Worm (Caenorhabditis elegans) whole organism, L2 larva: ENCODE measurements around the gene comt-1.
A peak's percentile ranks its signal among the peaks of the same experiment; 100 is the strongest.

ENCODE experiments used
- C34F6.9 ChIP-seq: fragments of 150-350 bp; optimal IDR thresholded peaks from 2 replicates; lab custom pipeline; 2014; ENCODE audit warnings: missing biosample characterization, missing genetic modification characterization
- ZK546.5 ChIP-seq: sonication (generic microtip); optimal IDR thresholded peaks from 2 replicates; lab custom pipeline; 2017; ENCODE audit warnings: missing biosample characterization, missing genetic modification characterization
- ama-1 ChIP-seq: fragments of 150-350 bp; optimal IDR thresholded peaks from 2 replicates; lab custom pipeline; 2018; ENCODE audit warnings: inconsistent platforms
- blmp-1 ChIP-seq: sonication (generic microtip); optimal IDR thresholded peaks from 2 replicates; lab custom pipeline; 2017; ENCODE audit warnings: missing genetic modification characterization, mild to moderate bottlenecking, missing compliant biosample characterization, antibody characterized with exemption, moderate library complexity; ENCODE audit not compliant: insufficient read depth
- ceh-16 ChIP-seq: fragments of 150-350 bp; optimal IDR thresholded peaks from 2 replicates; lab custom pipeline; 2014; ENCODE audit warnings: missing biosample characterization, missing genetic modification characterization
- ceh-82 ChIP-seq: fragments of 150-350 bp; optimal IDR thresholded peaks from 2 replicates; lab custom pipeline; 2014; ENCODE audit warnings: missing biosample characterization, missing genetic modification characterization
- dmd-4 ChIP-seq: sonication (generic microtip); optimal IDR thresholded peaks from 2 replicates; lab custom pipeline; 2017; ENCODE audit warnings: missing biosample characterization, missing genetic modification characterization
- egl-27 ChIP-seq: sonication (generic microtip); optimal IDR thresholded peaks from 3 replicates; lab custom pipeline; 2017; ENCODE audit warnings: missing biosample characterization, missing genetic modification reagents, missing genetic modification characterization
- elt-1 ChIP-seq: fragments of 150-350 bp; optimal IDR thresholded peaks from 2 replicates; lab custom pipeline; 2014; ENCODE audit warnings: missing biosample characterization, missing genetic modification characterization
- elt-3 ChIP-seq: sonication (generic microtip); optimal IDR thresholded peaks from 2 replicates; lab custom pipeline; 2017; ENCODE audit warnings: missing biosample characterization, missing genetic modification characterization
- fos-1 ChIP-seq: fragments of 150-350 bp; optimal IDR thresholded peaks from 2 replicates; lab custom pipeline; 2014; ENCODE audit warnings: missing biosample characterization, missing genetic modification characterization
- lin-39 ChIP-seq: fragments of 150-350 bp; optimal IDR thresholded peaks from 2 replicates; lab custom pipeline; 2014; ENCODE audit warnings: missing biosample characterization, missing genetic modification reagents, missing genetic modification characterization
- lsy-2 ChIP-seq, 2 experiments: fragments of 150-350 bp in 1 of 2; sonication (generic microtip) in 1 of 2; optimal IDR thresholded peaks; 2 replicates each; lab custom pipeline; 2014 to 2017; ENCODE audit warnings: missing biosample characterization in 2 of 2, missing genetic modification characterization in 2 of 2
- mab-5 ChIP-seq: fragments of 150-350 bp; optimal IDR thresholded peaks from 2 replicates; lab custom pipeline; 2014; ENCODE audit warnings: missing biosample characterization, missing genetic modification characterization
- mbf-1 ChIP-seq: sonication (generic microtip); optimal IDR thresholded peaks from 2 replicates; lab custom pipeline; 2017; ENCODE audit warnings: missing biosample characterization, missing genetic modification characterization
- mdl-1 ChIP-seq, 2 experiments: fragments of 150-350 bp in 1 of 2; sonication (generic microtip) in 1 of 2; optimal IDR thresholded peaks; 2 replicates each; lab custom pipeline; 2017; ENCODE audit warnings: missing biosample characterization in 2 of 2, missing genetic modification characterization in 2 of 2
- nhr-11 ChIP-seq: fragments of 150-350 bp; optimal IDR thresholded peaks from 2 replicates; lab custom pipeline; 2014; ENCODE audit warnings: missing biosample characterization, missing genetic modification characterization
- nhr-12 ChIP-seq: fragments of 150-350 bp; optimal IDR thresholded peaks from 2 replicates; lab custom pipeline; 2014; ENCODE audit warnings: missing biosample characterization, missing genetic modification characterization
- nhr-129 ChIP-seq: fragments of 150-350 bp; optimal IDR thresholded peaks from 2 replicates; lab custom pipeline; 2014; ENCODE audit warnings: missing biosample characterization, missing genetic modification characterization
- nhr-237 ChIP-seq: fragments of 150-350 bp; optimal IDR thresholded peaks from 2 replicates; lab custom pipeline; 2014; ENCODE audit warnings: missing biosample characterization, missing genetic modification characterization
- nhr-25 ChIP-seq: fragments of 150-350 bp; sonication (generic microtip); optimal IDR thresholded peaks from 3 replicates; lab custom pipeline; 2014; ENCODE audit warnings: missing biosample characterization, missing genetic modification characterization
- nhr-6 ChIP-seq: fragments of 150-350 bp; optimal IDR thresholded peaks from 2 replicates; lab custom pipeline; 2014; ENCODE audit warnings: missing biosample characterization, missing genetic modification characterization
- nhr-77 ChIP-seq: fragments of 150-350 bp; optimal IDR thresholded peaks from 2 replicates; lab custom pipeline; 2014; ENCODE audit warnings: missing biosample characterization, missing genetic modification characterization
- skn-1 ChIP-seq: sonication (generic microtip); optimal IDR thresholded peaks from 2 replicates; lab custom pipeline; 2017; ENCODE audit warnings: missing biosample characterization, missing genetic modification characterization
- sma-9 ChIP-seq, 2 experiments: fragments of 150-350 bp in 1 of 2; sonication (generic microtip) in 1 of 2; optimal IDR thresholded peaks; 2 replicates each; lab custom pipeline; 2014 to 2016; ENCODE audit warnings: missing genetic modification characterization in 2 of 2, mild to moderate bottlenecking in 1 of 2, missing biosample characterization in 1 of 2, missing compliant biosample characterization in 1 of 2, missing genetic modification reagents in 1 of 2, moderate library complexity in 1 of 2
- unc-39 ChIP-seq: fragments of 150-350 bp; optimal IDR thresholded peaks from 2 replicates; lab custom pipeline; 2014; ENCODE audit warnings: missing biosample characterization, missing genetic modification characterization
- unc-55 ChIP-seq: fragments of 150-350 bp; sonication (generic microtip); optimal IDR thresholded peaks from 3 replicates; lab custom pipeline; 2014; ENCODE audit warnings: missing biosample characterization, missing genetic modification reagents, missing genetic modification characterization
- unc-62 ChIP-seq: fragments of 150-350 bp; optimal IDR thresholded peaks from 2 replicates; lab custom pipeline; 2014; ENCODE audit warnings: missing biosample characterization, missing genetic modification reagents, missing genetic modification characterization
- zag-1 ChIP-seq: fragments of 150-350 bp; optimal IDR thresholded peaks from 2 replicates; lab custom pipeline; 2014; ENCODE audit warnings: missing biosample characterization, missing genetic modification characterization
- ztf-1 ChIP-seq: fragments of 200-800 bp; sonication (Bioruptor generic); conservative IDR thresholded peaks from 2 replicates; pipeline ENCODE4 v1.3.6; 2022; ENCODE audit warnings: missing genetic modification characterization, missing compliant biosample characterization
- ztf-11 ChIP-seq: sonication (generic microtip); optimal IDR thresholded peaks from 2 replicates; lab custom pipeline; 2017; ENCODE audit warnings: missing biosample characterization, missing genetic modification characterization
- ztf-4 ChIP-seq: fragments of 150-350 bp; optimal IDR thresholded peaks from 2 replicates; lab custom pipeline; 2014; ENCODE audit warnings: missing biosample characterization, missing genetic modification characterization

The comt-1 gene

ce11 chrX:2903715-2904419 lies 41.6 kb upstream of the comt-1 start (continued):
- no peak for TF ChIP-seq ZK546.5 (tag; lab: Kevin White, UChicago)
- no peak for TF ChIP-seq unc-62 (GFP tag; lab: Kevin White, UChicago)
- no peak for TF ChIP-seq C34F6.9 (tag; lab: Kevin White, UChicago)
- TF ChIP-seq unc-55 (GFP tag; lab: Kevin White, UChicago) = peak; percentile 34
- no peak for TF ChIP-seq nhr-11 (tag; lab: Kevin White, UChicago)
- TF ChIP-seq fos-1 (tag; lab: Kevin White, UChicago) = peak; percentile 19
- no peak for TF ChIP-seq ztf-1 (GFP tag; lab: Robert Waterston, UW)
- no peak for TF ChIP-seq nhr-237 (tag; lab: Kevin White, UChicago)
- TF ChIP-seq elt-3 (tag; lab: Kevin White, UChicago) = no peak
- TF ChIP-seq zag-1 (tag; lab: Kevin White, UChicago) = no peak
- no peak for TF ChIP-seq mab-5
- TF ChIP-seq skn-1 = no peak
- no peak for TF ChIP-seq mdl-1 (tag; optimal IDR thresholded peaks at IDR 0.05; lab: Kevin White, UChicago)
- TF ChIP-seq ceh-16 (tag; lab: Kevin White, UChicago) = peak; percentile 16
- no peak for TF ChIP-seq nhr-129 (tag; lab: Kevin White, UChicago)

ce11 chrX:2902854-2903253 lies 40.6 kb upstream of the comt-1 start:
- TF ChIP-seq elt-1 (tag; lab: Kevin White, UChicago) = no peak
- TF ChIP-seq lsy-2 (tag; optimal IDR thresholded peaks at IDR 0.05; lab: Kevin White, UChicago) = no peak
- TF ChIP-seq fos-1 (tag; lab: Kevin White, UChicago) = no peak
- no peak for TF ChIP-seq ztf-11
- no peak for TF ChIP-seq ceh-16 (tag; lab: Kevin White, UChicago)
- TF ChIP-seq nhr-6 (tag; lab: Kevin White, UChicago) = no peak
- no peak for TF ChIP-seq C34F6.9 (tag; lab: Kevin White, UChicago)
- no peak for TF ChIP-seq ZK546.5 (tag; lab: Kevin White, UChicago)
- TF ChIP-seq nhr-237 (tag; lab: Kevin White, UChicago) = no peak
- no peak for TF ChIP-seq ceh-82 (tag; lab: Kevin White, UChicago)
- TF ChIP-seq unc-55 (GFP tag; lab: Kevin White, UChicago) = no peak
- no peak for TF ChIP-seq elt-3 (tag; lab: Kevin White, UChicago)
- no peak for TF ChIP-seq nhr-12 (tag; lab: Kevin White, UChicago)
- TF ChIP-seq unc-39 = no peak
- no peak for TF ChIP-seq dmd-4
- TF ChIP-seq nhr-77 (tag; lab: Kevin White, UChicago) = no peak

DNA sequence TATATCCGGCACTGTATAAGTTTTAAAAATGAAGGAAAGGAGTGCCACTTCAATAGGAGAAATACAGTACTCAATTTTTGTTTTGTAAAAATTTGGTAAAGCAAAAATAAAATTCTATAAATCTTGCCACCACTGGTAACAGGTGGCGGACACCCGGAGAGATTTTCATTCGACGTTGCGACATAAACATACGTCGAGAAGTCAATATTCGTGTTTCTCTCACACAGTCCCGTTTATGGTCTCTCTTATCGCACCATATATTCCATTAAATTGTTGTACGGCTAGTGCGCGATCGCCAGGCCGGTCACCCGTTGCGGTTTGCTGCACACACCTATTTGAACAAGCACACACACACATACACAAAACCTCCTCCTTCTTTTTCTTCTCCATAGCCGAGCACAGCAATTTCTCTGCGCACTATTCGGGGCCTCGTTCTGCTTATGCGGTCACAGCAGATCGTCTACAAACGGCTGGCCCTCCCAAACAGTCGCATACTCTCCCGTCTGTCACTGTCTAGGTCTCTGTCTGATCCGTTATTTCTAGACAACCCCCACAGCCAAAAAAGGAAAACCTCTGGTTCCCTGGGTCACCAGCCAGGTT lies 38.7 kb upstream of the comt-1 start:
- TF ChIP-seq mbf-1 (no peak), mab-5 (no peak), ama-1 (lab: Kevin White, UChicago) (no peak), sma-9 (GFP tag; optimal IDR thresholded peaks at IDR 0.05; lab: Kevin White, UChicago) (no peak), sma-9 (tag; optimal IDR thresholded peaks at IDR 0.05; lab: Kevin White, UChicago) (no peak), elt-3 (tag; lab: Kevin White, UChicago) (no peak), ztf-4 (tag; lab: Kevin White, UChicago) (no peak), ceh-82 (tag; lab: Kevin White, UChicago) (no peak), lin-39 (tag; lab: Kevin White, UChicago) (no peak), ztf-1 (GFP tag; lab: Robert Waterston, UW) (no peak), ceh-16 (tag; lab: Kevin White, UChicago) (no peak)

DNA sequence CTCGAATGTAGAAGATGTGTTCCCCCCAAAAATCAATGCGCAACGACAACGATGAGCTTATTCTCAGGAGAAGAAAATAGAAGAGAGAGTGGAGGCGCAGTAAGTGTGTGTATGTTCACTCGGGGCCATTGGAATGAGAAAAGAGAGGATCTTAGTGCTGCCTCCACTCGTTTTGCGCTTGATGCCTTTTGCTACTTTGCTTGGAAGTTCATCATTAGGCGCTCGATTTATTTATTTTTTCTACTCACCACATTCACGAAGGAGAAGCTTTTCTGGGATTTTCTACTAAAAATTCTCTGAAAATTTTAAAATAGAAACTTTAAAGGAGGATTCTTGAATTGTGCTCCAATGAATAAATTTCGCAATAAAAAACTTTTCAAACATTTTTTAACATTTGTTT lies 36.0 kb upstream of the comt-1 start, which contains the start of gene F52B10.3:
TSS of gene F52B10.3 (minus strand) at position 101 of the 400 bp plus-strand sequence.
- TF ChIP-seq ztf-1 (GFP tag; lab: Robert Waterston, UW) (no peak), unc-55 (GFP tag; lab: Kevin White, UChicago) (peak; percentile 14)

DNA sequence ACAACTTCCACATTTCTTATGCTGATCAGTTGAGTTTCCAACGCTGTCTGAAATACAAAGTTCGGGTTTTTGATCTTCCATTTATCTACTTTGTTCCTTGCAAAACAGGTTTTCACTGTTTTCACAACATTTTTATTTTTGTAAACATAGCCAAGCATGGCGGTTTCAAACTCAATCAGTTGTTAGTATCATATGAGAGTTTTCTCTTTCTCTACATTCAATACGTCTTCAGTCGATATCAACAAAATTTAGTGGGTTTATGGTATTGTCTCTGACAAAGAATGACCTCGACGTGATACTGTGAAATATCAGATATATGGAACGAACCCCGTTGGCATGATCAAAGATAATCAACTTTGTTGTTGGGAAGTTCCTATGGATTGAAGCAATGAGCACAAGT lies 33.4 kb upstream of the comt-1 start:
- TF ChIP-seq egl-27 (tag; lab: Kevin White, UChicago) = no peak
- TF ChIP-seq sma-9 (GFP tag; optimal IDR thresholded peaks at IDR 0.05; lab: Kevin White, UChicago) = peak; percentile 13
- TF ChIP-seq sma-9 (tag; optimal IDR thresholded peaks at IDR 0.05; lab: Kevin White, UChicago) = no peak
- peak; percentile 46 for TF ChIP-seq blmp-1 (tag; lab: Kevin White, UChicago)
- peak; percentile 47 for TF ChIP-seq nhr-25
- TF ChIP-seq, all 48 proteins: peak for 3
